Worm (Caenorhabditis elegans) whole organism, L1 larva: ENCODE data around the gene tofu-7.

ENCODE experiments used
- C04F5.9 ChIP-seq: sonication (generic microtip); optimal IDR thresholded peaks from 2 replicates; lab custom pipeline; 2016; ENCODE audit warnings: missing genetic modification characterization, missing compliant biosample characterization
- C16A3.4 ChIP-seq: fragments of 150-350 bp; optimal IDR thresholded peaks from 2 replicates; lab custom pipeline; 2014; ENCODE audit warnings: missing biosample characterization, missing genetic modification characterization
- C34B4.2 ChIP-seq: sonication (generic microtip); optimal IDR thresholded peaks from 2 replicates; lab custom pipeline; 2017; ENCODE audit warnings: mild to moderate bottlenecking, missing genetic modification characterization, missing compliant biosample characterization
- F16B12.6 ChIP-seq: fragments of 150-350 bp; optimal IDR thresholded peaks from 2 replicates; lab custom pipeline; 2014; ENCODE audit warnings: missing biosample characterization, missing genetic modification characterization
- aha-1 ChIP-seq: fragments of 150-350 bp; optimal IDR thresholded peaks from 2 replicates; lab custom pipeline; 2014; ENCODE audit warnings: missing biosample characterization, missing genetic modification characterization
- alr-1 ChIP-seq: fragments of 200-800 bp; sonication (Bioruptor generic); optimal IDR thresholded peaks from 2 replicates; lab custom pipeline; 2018; ENCODE audit warnings: borderline replicate concordance, mild to moderate bottlenecking, missing genetic modification characterization, missing compliant biosample characterization
- blmp-1 ChIP-seq: fragments of 150-350 bp; optimal IDR thresholded peaks from 2 replicates; lab custom pipeline; 2014; ENCODE audit warnings: missing biosample characterization, missing genetic modification characterization
- ceh-63 ChIP-seq: fragments of 200-800 bp; sonication (Bioruptor generic); optimal IDR thresholded peaks from 2 replicates; lab custom pipeline; 2018; ENCODE audit warnings: mild to moderate bottlenecking, missing genetic modification characterization, missing compliant biosample characterization
- ces-1 ChIP-seq: fragments of 150-350 bp; optimal IDR thresholded peaks from 2 replicates; lab custom pipeline; 2014; ENCODE audit warnings: missing biosample characterization, missing genetic modification reagents, missing genetic modification characterization
- dpl-1 ChIP-seq, 3 experiments: fragments of 150-350 bp in 2 of 3; sonication (generic microtip) in 1 of 3; optimal IDR thresholded peaks; 2 replicates each; lab custom pipeline; 2014 to 2017; ENCODE audit warnings: missing biosample characterization in 3 of 3, missing genetic modification characterization in 3 of 3, missing genetic modification reagents in 3 of 3
- dsc-1 ChIP-seq: sonication (generic microtip); optimal IDR thresholded peaks from 2 replicates; lab custom pipeline; 2016; ENCODE audit warnings: mild to moderate bottlenecking, missing genetic modification characterization, missing compliant biosample characterization
- efl-1 ChIP-seq, 4 experiments: fragments of 150-350 bp; optimal IDR thresholded peaks in 3 of 4; peaks in 1 of 4; 1 replicate in 1 of 4; 2 replicates in 3 of 4; lab custom pipeline; 2014; ENCODE audit warnings: missing biosample characterization in 2 of 4, missing genetic modification characterization in 2 of 4, missing genetic modification reagents in 2 of 4
- egl-13 ChIP-seq: sonication (generic microtip); optimal IDR thresholded peaks from 2 replicates; lab custom pipeline; 2016; ENCODE audit warnings: missing genotype, missing genetic modification reagents, missing genetic modification characterization, missing compliant biosample characterization
- egl-27 ChIP-seq, 2 experiments: fragments of 150-350 bp in 1 of 2; sonication (generic microtip); optimal IDR thresholded peaks; 3 replicates each; lab custom pipeline; 2017 to 2018; ENCODE audit warnings: missing biosample characterization in 2 of 2, missing genetic modification characterization in 2 of 2, missing genetic modification reagents in 2 of 2
- elt-3 ChIP-seq, 6 experiments: fragments of 150-350 bp in 1 of 6; sonication (generic microtip); optimal IDR thresholded peaks; 2 replicates each; lab custom pipeline; 2017 to 2018; ENCODE audit warnings: missing biosample characterization in 6 of 6, missing genetic modification characterization in 6 of 6, inconsistent platforms in 1 of 6
- ets-5 ChIP-seq: fragments of 200-800 bp; sonication (Bioruptor generic); IDR thresholded peaks from 2 replicates; pipeline ENCODE4 v1.3.6; 2022; ENCODE audit warnings: missing genetic modification characterization, missing compliant biosample characterization
- fkh-10 ChIP-seq: sonication (generic microtip); optimal IDR thresholded peaks from 2 replicates; lab custom pipeline; 2017; ENCODE audit warnings: missing biosample characterization, missing genetic modification reagents, missing genetic modification characterization
- fkh-8 ChIP-seq: sonication (generic microtip); optimal IDR thresholded peaks from 2 replicates; lab custom pipeline; 2016; ENCODE audit warnings: mild to moderate bottlenecking, missing genetic modification characterization, missing compliant biosample characterization
- fos-1 ChIP-seq: fragments of 150-350 bp; optimal IDR thresholded peaks from 2 replicates; lab custom pipeline; 2014; ENCODE audit warnings: missing biosample characterization, missing genetic modification characterization
- hlh-4 ChIP-seq: sonication (generic microtip); optimal IDR thresholded peaks from 2 replicates; lab custom pipeline; 2016; ENCODE audit warnings: mild to moderate bottlenecking, missing genetic modification characterization, missing compliant biosample characterization
- hpl-2 ChIP-seq: fragments of 150-350 bp; optimal IDR thresholded peaks from 2 replicates; lab custom pipeline; 2014; ENCODE audit warnings: missing biosample characterization, missing genetic modification reagents, missing genetic modification characterization
- isw-1 ChIP-seq: fragments of 200-800 bp; sonication (Bioruptor generic); IDR thresholded peaks from 2 replicates; pipeline ENCODE4 v1.3.6; 2022; ENCODE audit warnings: missing genetic modification characterization, missing compliant biosample characterization
- lin-13 ChIP-seq: fragments of 150-350 bp; optimal IDR thresholded peaks from 2 replicates; lab custom pipeline; 2014; ENCODE audit warnings: missing biosample characterization, missing genetic modification reagents, missing genetic modification characterization
- lin-14 ChIP-seq: fragments of 200-800 bp; sonication (Bioruptor generic); optimal IDR thresholded peaks from 2 replicates; lab custom pipeline; 2018; ENCODE audit warnings: mild to moderate bottlenecking, missing genetic modification characterization, moderate library complexity, missing compliant biosample characterization
- lin-15B ChIP-seq: fragments of 150-350 bp; sonication (generic microtip); optimal IDR thresholded peaks from 3 replicates; lab custom pipeline; 2014; ENCODE audit warnings: missing biosample characterization, missing genetic modification characterization
- lin-35 ChIP-seq, 2 experiments: fragments of 150-350 bp; optimal IDR thresholded peaks; 2 replicates each; lab custom pipeline; 2014; ENCODE audit warnings: missing biosample characterization in 2 of 2, missing genetic modification characterization in 2 of 2, missing genetic modification reagents in 2 of 2
- lir-3 ChIP-seq: sonication (generic microtip); optimal IDR thresholded peaks from 2 replicates; lab custom pipeline; 2016; ENCODE audit warnings: mild to moderate bottlenecking, missing genetic modification characterization, moderate library complexity, missing compliant biosample characterization; ENCODE audit not compliant: poor library complexity
- lsy-2 ChIP-seq, 2 experiments: fragments of 150-350 bp; optimal IDR thresholded peaks; 2 replicates each; lab custom pipeline; 2014; ENCODE audit warnings: missing biosample characterization in 2 of 2, missing genetic modification characterization in 2 of 2
- mab-9 ChIP-seq: fragments of 200-800 bp; sonication (Bioruptor generic); IDR thresholded peaks from 2 replicates; pipeline ENCODE4 v1.3.6; 2022; ENCODE audit warnings: missing genetic modification reagents, missing genetic modification characterization, missing compliant biosample characterization
- mep-1 ChIP-seq: fragments of 150-350 bp; optimal IDR thresholded peaks from 2 replicates; lab custom pipeline; 2014; ENCODE audit warnings: missing biosample characterization, missing genetic modification characterization
- nhr-11 ChIP-seq: fragments of 150-350 bp; optimal IDR thresholded peaks from 2 replicates; lab custom pipeline; 2014; ENCODE audit warnings: missing biosample characterization, missing genetic modification characterization
- nhr-12 ChIP-seq: sonication (generic microtip); optimal IDR thresholded peaks from 2 replicates; lab custom pipeline; 2017; ENCODE audit warnings: missing biosample characterization, missing genetic modification characterization
- nhr-237 ChIP-seq: fragments of 150-350 bp; optimal IDR thresholded peaks from 2 replicates; lab custom pipeline; 2014; ENCODE audit warnings: missing biosample characterization, missing genetic modification characterization
- nhr-47 ChIP-seq: sonication (generic microtip); optimal IDR thresholded peaks from 2 replicates; lab custom pipeline; 2016; ENCODE audit warnings: mild to moderate bottlenecking, missing genetic modification characterization, moderate library complexity, missing compliant biosample characterization
- nhr-71 ChIP-seq: sonication (generic microtip); optimal IDR thresholded peaks from 2 replicates; lab custom pipeline; 2016; ENCODE audit warnings: mild to moderate bottlenecking, missing genetic modification characterization, moderate library complexity, missing compliant biosample characterization
- nhr-76 ChIP-seq: sonication (generic microtip); optimal IDR thresholded peaks from 2 replicates; lab custom pipeline; 2017; ENCODE audit warnings: missing biosample characterization, missing genetic modification characterization
- nhr-77 ChIP-seq: fragments of 150-350 bp; optimal IDR thresholded peaks from 2 replicates; lab custom pipeline; 2014; ENCODE audit warnings: missing biosample characterization, missing genetic modification characterization
- nhr-84 ChIP-seq: sonication (generic microtip); optimal IDR thresholded peaks from 2 replicates; lab custom pipeline; 2017; ENCODE audit warnings: missing biosample characterization, missing genetic modification characterization
- nhr-85 ChIP-seq: sonication (generic microtip); peaks from one replicate; lab custom pipeline; 2016; ENCODE audit warnings: missing genetic modification characterization, inconsistent platforms, missing compliant biosample characterization
- nhr-90 ChIP-seq: sonication (generic microtip); optimal IDR thresholded peaks from 2 replicates; lab custom pipeline; 2016; ENCODE audit warnings: mild to moderate bottlenecking, missing genetic modification characterization, missing compliant biosample characterization; ENCODE audit not compliant: poor library complexity
- pax-3 ChIP-seq: fragments of 200-800 bp; sonication (Bioruptor generic); optimal IDR thresholded peaks from 2 replicates; lab custom pipeline; 2018; ENCODE audit warnings: mild to moderate bottlenecking, missing genetic modification characterization, moderate library complexity, missing compliant biosample characterization
- skn-1 ChIP-seq: fragments of 150-350 bp; optimal IDR thresholded peaks from 2 replicates; lab custom pipeline; 2014; ENCODE audit warnings: missing biosample characterization, missing genetic modification characterization
- snu-23 ChIP-seq: sonication (generic microtip); optimal IDR thresholded peaks from 2 replicates; lab custom pipeline; 2016; ENCODE audit warnings: missing genetic modification characterization, missing compliant biosample characterization
- sox-4 ChIP-seq: sonication (generic microtip); optimal IDR thresholded peaks from 2 replicates; lab custom pipeline; 2016; ENCODE audit warnings: missing genetic modification characterization, missing compliant biosample characterization
- swsn-7 ChIP-seq: sonication (generic microtip); optimal IDR thresholded peaks from 2 replicates; lab custom pipeline; 2016; ENCODE audit warnings: missing genetic modification characterization, missing compliant biosample characterization
- tbx-2 ChIP-seq: sonication (generic microtip); optimal IDR thresholded peaks from 2 replicates; lab custom pipeline; 2016; ENCODE audit warnings: missing genetic modification characterization, missing compliant biosample characterization
- unc-62 ChIP-seq: fragments of 150-350 bp; optimal IDR thresholded peaks from 2 replicates; lab custom pipeline; 2014; ENCODE audit warnings: missing biosample characterization, missing genetic modification reagents, missing genetic modification characterization
- unc-86 ChIP-seq: sonication (generic microtip); optimal IDR thresholded peaks from 2 replicates; lab custom pipeline; 2016; ENCODE audit warnings: missing genetic modification characterization, missing compliant biosample characterization
- vab-15 ChIP-seq: sonication (generic microtip); optimal IDR thresholded peaks from 2 replicates; lab custom pipeline; 2017; ENCODE audit warnings: missing genotype, mild to moderate bottlenecking, missing genetic modification characterization, missing compliant biosample characterization
- xbp-1 ChIP-seq: sonication (generic microtip); optimal IDR thresholded peaks from 2 replicates; lab custom pipeline; 2016; ENCODE audit warnings: missing genetic modification characterization, missing compliant biosample characterization
- ztf-11 ChIP-seq, 2 experiments: sonication (generic microtip); optimal IDR thresholded peaks; 2 replicates each; lab custom pipeline; 2016 to 2017; ENCODE audit warnings: missing genetic modification characterization in 2 of 2, missing biosample characterization in 1 of 2, missing compliant biosample characterization in 1 of 2
- ztf-4 ChIP-seq: fragments of 150-350 bp; optimal IDR thresholded peaks from 2 replicates; lab custom pipeline; 2014; ENCODE audit warnings: missing biosample characterization, missing genetic modification characterization

tofu-7 gene

DNA sequence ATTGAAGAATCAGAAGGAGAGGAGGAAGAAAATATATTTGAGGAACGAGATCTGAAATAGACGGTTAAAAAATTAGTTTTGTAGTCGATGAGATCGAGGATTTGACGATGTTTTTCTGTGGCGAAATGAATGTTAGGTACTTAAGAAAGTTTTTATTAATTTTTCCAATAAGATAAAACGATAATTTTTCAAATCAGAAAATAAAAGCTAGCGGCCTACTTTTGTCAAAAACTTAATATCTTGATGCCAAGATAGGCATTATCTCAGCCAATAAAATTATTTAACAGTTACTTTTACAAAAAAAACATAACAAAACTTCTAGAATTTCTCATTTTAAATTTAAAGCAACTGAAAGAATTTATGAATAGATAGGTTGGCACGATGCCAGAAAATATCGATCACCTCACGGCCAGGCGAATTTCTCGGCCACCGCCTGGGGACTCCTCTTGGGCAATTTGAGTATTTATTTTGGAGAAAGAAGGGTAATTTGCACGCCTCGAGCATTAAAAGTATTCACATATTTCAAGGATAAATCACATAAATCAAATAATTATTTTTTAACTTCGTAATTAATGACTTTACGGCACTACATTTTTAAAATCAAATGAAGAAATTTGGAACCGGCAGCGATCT is 3.0 kb upstream of the tofu-7 start, which contains the start of gene fubl-2:
fubl-2 (minus strand) TSS at position 51 of the 633 bp plus-strand sequence.
- TF ChIP-seq snu-23 (GFP tag; lab: Kevin White, UChicago) (peak; percentile 71), ets-5 (GFP tag; lab: Robert Waterston, UW) (no peak), nhr-71 (tag; lab: Kevin White, UChicago) (peak; percentile 83), pax-3 (tag; lab: Kevin White, UChicago) (peak; percentile 62), mep-1 (tag; lab: Kevin White, UChicago) (peak; percentile 51), nhr-237 (no peak), nhr-12 (tag; lab: Kevin White, UChicago) (no peak), C34B4.2 (no peak), ztf-11 (tag; optimal IDR thresholded peaks at IDR 0.05; lab: Kevin White, UChicago) (peak in 1 of 2 experiments; percentile 68), lin-13 (GFP tag; lab: Kevin White, UChicago) (peak; percentile 32), nhr-85 (peak; percentile 87), xbp-1 (tag; lab: Kevin White, UChicago) (peak; percentile 74), mab-9 (no peak), aha-1 (tag; lab: Kevin White, UChicago) (no peak), lin-15B (tag; lab: Kevin White, UChicago) (peak; percentile 66), hlh-4 (no peak), hpl-2 (no peak), lin-35 (GFP tag; optimal IDR thresholded peaks at IDR 0.05; lab: Kevin White, UChicago) (peak; percentile 53 to 69), ceh-63 (no peak), elt-3 (tag; optimal IDR thresholded peaks at IDR 0.05; lab: Kevin White, UChicago) (peak in 1 of 6 experiments; percentile 38), nhr-47 (tag; lab: Kevin White, UChicago) (peak; percentile 76), nhr-84 (tag; lab: Kevin White, UChicago) (no peak), fkh-8 (tag; lab: Kevin White, UChicago) (peak; percentile 65), alr-1 (no peak), ztf-4 (tag; lab: Kevin White, UChicago) (no peak), dsc-1 (tag; lab: Kevin White, UChicago) (peak; percentile 79), unc-86 (tag; lab: Kevin White, UChicago) (peak; percentile 43), swsn-7 (tag; lab: Kevin White, UChicago) (peak; percentile 66), nhr-76 (tag; lab: Kevin White, UChicago) (no peak), lir-3 (tag; lab: Kevin White, UChicago) (peak; percentile 86), nhr-90 (tag; lab: Kevin White, UChicago) (peak; percentile 72), C16A3.4 (tag; lab: Kevin White, UChicago) (peak; percentile 43), egl-13 (tag; lab: Kevin White, UChicago) (peak; percentile 73), lin-14 (GFP tag; lab: Kevin White, UChicago) (peak; percentile 83), C04F5.9 (tag; lab: Kevin White, UChicago) (peak; percentile 45), dpl-1 (GFP tag; optimal IDR thresholded peaks at IDR 0.05; lab: Kevin White, UChicago) (peak; percentile 53 to 71 (median 54)), fkh-10 (GFP tag; lab: Kevin White, UChicago) (no peak), sox-4 (tag; lab: Kevin White, UChicago) (peak; percentile 67), tbx-2 (tag; lab: Kevin White, UChicago) (peak; percentile 67), lsy-2 (tag; optimal IDR thresholded peaks at IDR 0.05; lab: Kevin White, UChicago) (peak; percentile 76 to 77), egl-27 (tag; optimal IDR thresholded peaks at IDR 0.05; lab: Kevin White, UChicago) (no peak), vab-15 (tag; lab: Kevin White, UChicago) (peak; percentile 51), skn-1 (tag; lab: Kevin White, UChicago) (peak; percentile 6), isw-1 (GFP tag; lab: Robert Waterston, UW) (peak; percentile 46), ces-1 (no peak), unc-62 (GFP tag; lab: Kevin White, UChicago) (no peak), nhr-11 (tag; lab: Kevin White, UChicago) (no peak), F16B12.6 (tag; lab: Kevin White, UChicago) (peak; percentile 0), efl-1 (optimal IDR thresholded peaks at IDR 0.05; lab: Kevin White, UChicago) (peak; percentile 73 to 74), efl-1 (GFP tag; optimal IDR thresholded peaks at IDR 0.05 in 1 of 2; lab: Kevin White, UChicago) (peak in 1 of 2 experiments; percentile 51), nhr-77 (tag; lab: Kevin White, UChicago) (peak; percentile 20), fos-1 (tag; lab: Kevin White, UChicago) (peak; percentile 19), blmp-1 (tag; lab: Kevin White, UChicago) (peak; percentile 34)
